Worm (Caenorhabditis elegans) whole organism, young adult: ENCODE results near the gene gpx-5.
A peak's percentile ranks its signal among the peaks of the same experiment; 100 is the strongest.

Experiments used
- B0035.1 ChIP-seq: sonication (generic microtip); optimal IDR thresholded peaks from 2 replicates; lab custom pipeline; 2016; ENCODE audit warnings: missing genetic modification characterization, mild to moderate bottlenecking, missing compliant biosample characterization, missing genotype, missing genetic modification reagents
- B0336.3 ChIP-seq: fragments of 200-800 bp; sonication (Bioruptor generic); IDR thresholded peaks from 2 replicates; pipeline ENCODE4 v1.3.6; 2022; ENCODE audit warnings: missing genetic modification characterization, missing compliant biosample characterization
- C17E4.6 ChIP-seq: fragments of 200-800 bp; sonication (Bioruptor generic); IDR thresholded peaks from 2 replicates; pipeline ENCODE4 v1.3.6; 2022; ENCODE audit warnings: missing genetic modification reagents, missing genetic modification characterization, missing compliant biosample characterization
- D2030.7 ChIP-seq: fragments of 200-800 bp; sonication (Bioruptor generic); IDR thresholded peaks from 2 replicates; pipeline ENCODE4 v1.3.6; 2022; ENCODE audit warnings: missing genetic modification reagents, missing genetic modification characterization, missing compliant biosample characterization
- F22D6.2 ChIP-seq: sonication (generic microtip); optimal IDR thresholded peaks from 2 replicates; lab custom pipeline; 2016; ENCODE audit warnings: mild to moderate bottlenecking, missing genetic modification characterization, missing compliant biosample characterization
- F23B12.7 ChIP-seq: sonication (generic microtip); optimal IDR thresholded peaks from 2 replicates; lab custom pipeline; 2017; ENCODE audit warnings: missing genetic modification characterization, mild to moderate bottlenecking, missing compliant biosample characterization, antibody characterized with exemption, moderate library complexity; ENCODE audit not compliant: insufficient read depth
- F52B5.7 ChIP-seq: sonication (generic microtip); optimal IDR thresholded peaks from 2 replicates; lab custom pipeline; 2016; ENCODE audit warnings: mild to moderate bottlenecking, missing genetic modification characterization, missing compliant biosample characterization
- F57C9.4 ChIP-seq: sonication (generic microtip); optimal IDR thresholded peaks from 2 replicates; lab custom pipeline; 2017; ENCODE audit warnings: mild to moderate bottlenecking, missing genetic modification characterization, missing compliant biosample characterization
- T07F8.4 ChIP-seq: sonication (generic microtip); optimal IDR thresholded peaks from 2 replicates; lab custom pipeline; 2016; ENCODE audit warnings: mild to moderate bottlenecking, missing genetic modification characterization, moderate library complexity, missing compliant biosample characterization
- Y56A3A.18 ChIP-seq: fragments of 200-800 bp; sonication (Bioruptor generic); IDR thresholded peaks from 2 replicates; pipeline ENCODE4 v1.3.6; 2022; ENCODE audit warnings: missing genetic modification reagents, missing genetic modification characterization, missing compliant biosample characterization
- Y67H2A.10 ChIP-seq: fragments of 200-800 bp; sonication (Bioruptor generic); conservative IDR thresholded peaks from 2 replicates; pipeline ENCODE4 v1.3.6; 2022; ENCODE audit warnings: missing genetic modification reagents, missing genetic modification characterization, missing compliant biosample characterization
- Y95B8A.8 ChIP-seq: fragments of 200-800 bp; sonication (Bioruptor generic); IDR thresholded peaks from 2 replicates; pipeline ENCODE4 v1.3.6; 2022; ENCODE audit warnings: missing genetic modification reagents, missing genetic modification characterization, missing compliant biosample characterization
- ZK185.1 ChIP-seq: sonication (generic microtip); optimal IDR thresholded peaks from 2 replicates; lab custom pipeline; 2016; ENCODE audit warnings: mild to moderate bottlenecking, missing genetic modification characterization, missing compliant biosample characterization; ENCODE audit not compliant: poor library complexity, severe bottlenecking
- akir-1 ChIP-seq: fragments of 200-800 bp; sonication (Bioruptor generic); optimal IDR thresholded peaks from 2 replicates; lab custom pipeline; 2018; ENCODE audit warnings: mild to moderate bottlenecking, missing genetic modification characterization, moderate library complexity, missing compliant biosample characterization
- aptf-2 ChIP-seq: fragments of 200-800 bp; sonication (Bioruptor generic); conservative IDR thresholded peaks from 2 replicates; pipeline ENCODE4 v1.3.6; 2022; ENCODE audit warnings: missing genetic modification reagents, missing genetic modification characterization, missing compliant biosample characterization
- athp-1 ChIP-seq: sonication (generic microtip); optimal IDR thresholded peaks from 2 replicates; lab custom pipeline; 2017; ENCODE audit warnings: mild to moderate bottlenecking, missing genetic modification characterization, missing compliant biosample characterization
- attf-5 ChIP-seq: fragments of 200-800 bp; sonication (Bioruptor generic); optimal IDR thresholded peaks from 2 replicates; lab custom pipeline; 2018; ENCODE audit warnings: mild to moderate bottlenecking, missing genetic modification characterization, missing compliant biosample characterization
- attf-6 ChIP-seq: fragments of 200-800 bp; sonication (Bioruptor generic); IDR thresholded peaks from 2 replicates; pipeline ENCODE4 v1.3.6; 2022; ENCODE audit warnings: missing genetic modification reagents, missing genetic modification characterization, missing compliant biosample characterization
- bed-1 ChIP-seq: fragments of 200-800 bp; sonication (Bioruptor generic); IDR thresholded peaks from 2 replicates; pipeline ENCODE4 v1.3.6; 2022; ENCODE audit warnings: missing genetic modification reagents, missing genetic modification characterization, missing compliant biosample characterization
- ceh-27 ChIP-seq: fragments of 200-800 bp; sonication (Bioruptor generic); optimal IDR thresholded peaks from 2 replicates; lab custom pipeline; 2018; ENCODE audit warnings: mild to moderate bottlenecking, missing genetic modification characterization, moderate library complexity, missing compliant biosample characterization
- ceh-91 ChIP-seq: fragments of 200-800 bp; sonication (Bioruptor generic); IDR thresholded peaks from 2 replicates; pipeline ENCODE4 v1.3.6; 2022; ENCODE audit warnings: missing genetic modification reagents, missing genetic modification characterization, missing compliant biosample characterization
- chd-7 ChIP-seq: sonication (generic microtip); optimal IDR thresholded peaks from 2 replicates; lab custom pipeline; 2016; ENCODE audit warnings: mild to moderate bottlenecking, missing genetic modification characterization, moderate library complexity, missing compliant biosample characterization
- dpff-1 ChIP-seq: sonication (generic microtip); optimal IDR thresholded peaks from 2 replicates; lab custom pipeline; 2017; ENCODE audit warnings: mild to moderate bottlenecking, missing genetic modification characterization, missing compliant biosample characterization
- egl-18 ChIP-seq: fragments of 200-800 bp; sonication (Bioruptor generic); IDR thresholded peaks from 2 replicates; pipeline ENCODE4 v1.3.6; 2022; ENCODE audit warnings: missing genetic modification reagents, missing genetic modification characterization, missing compliant biosample characterization
- hmg-1.2 ChIP-seq: fragments of 200-800 bp; sonication (Bioruptor generic); IDR thresholded peaks from 2 replicates; pipeline ENCODE4 v1.3.6; 2022; ENCODE audit warnings: missing genetic modification reagents, missing genetic modification characterization, missing compliant biosample characterization
- hrde-1 ChIP-seq: sonication (generic microtip); optimal IDR thresholded peaks from 2 replicates; lab custom pipeline; 2016; ENCODE audit warnings: missing genetic modification characterization, mild to moderate bottlenecking, missing compliant biosample characterization, moderate library complexity, missing genotype, missing genetic modification reagents, borderline replicate concordance
- lag-1 ChIP-seq: fragments of 200-800 bp; sonication (Bioruptor generic); IDR thresholded peaks from 2 replicates; pipeline ENCODE4 v1.3.6; 2022; ENCODE audit warnings: missing genetic modification reagents, missing genetic modification characterization, missing compliant biosample characterization
- lin-26 ChIP-seq: fragments of 200-800 bp; sonication (Bioruptor generic); IDR thresholded peaks from 2 replicates; pipeline ENCODE4 v1.3.6; 2022; ENCODE audit warnings: missing genetic modification reagents, missing genetic modification characterization, missing compliant biosample characterization
- lin-35 ChIP-seq, 3 experiments: fragments of 150-350 bp in 2 of 3; sonication (generic microtip) in 1 of 3; optimal IDR thresholded peaks; 2 replicates each; lab custom pipeline; 2014 to 2018; ENCODE audit warnings: missing biosample characterization in 3 of 3, missing genetic modification characterization in 3 of 3, missing genetic modification reagents in 3 of 3
- lin-40 ChIP-seq: sonication (generic microtip); optimal IDR thresholded peaks from 2 replicates; lab custom pipeline; 2016; ENCODE audit warnings: missing genetic modification characterization, mild to moderate bottlenecking, missing compliant biosample characterization, missing genotype, missing genetic modification reagents
- lin-54 ChIP-seq: fragments of 200-800 bp; sonication (Bioruptor generic); optimal IDR thresholded peaks from 2 replicates; lab custom pipeline; 2018; ENCODE audit warnings: mild to moderate bottlenecking, missing genetic modification characterization, missing compliant biosample characterization
- lir-1 ChIP-seq: fragments of 200-800 bp; sonication (Bioruptor generic); conservative IDR thresholded peaks from 2 replicates; pipeline ENCODE4 v1.3.6; 2022; ENCODE audit warnings: missing genetic modification reagents, missing genetic modification characterization, missing compliant biosample characterization
- lsy-27 ChIP-seq: sonication (generic microtip); optimal IDR thresholded peaks from 2 replicates; lab custom pipeline; 2017; ENCODE audit warnings: missing genetic modification characterization, mild to moderate bottlenecking, missing compliant biosample characterization, antibody characterized with exemption, missing genotype, borderline replicate concordance; ENCODE audit not compliant: insufficient read depth
- madf-6 ChIP-seq: fragments of 200-800 bp; sonication (Bioruptor generic); IDR thresholded peaks from 2 replicates; pipeline ENCODE4 v1.3.6; 2022; ENCODE audit warnings: missing genetic modification reagents, missing genetic modification characterization, missing compliant biosample characterization
- mel-28 ChIP-seq: sonication (generic microtip); optimal IDR thresholded peaks from 2 replicates; lab custom pipeline; 2016; ENCODE audit warnings: borderline replicate concordance, mild to moderate bottlenecking, missing genetic modification characterization, missing compliant biosample characterization
- nfyb-1 ChIP-seq: fragments of 200-800 bp; sonication (Bioruptor generic); IDR thresholded peaks from 2 replicates; pipeline ENCODE4 v1.3.6; 2022; ENCODE audit warnings: missing genetic modification reagents, missing genetic modification characterization, missing compliant biosample characterization
- nhr-179 ChIP-seq: sonication (generic microtip); optimal IDR thresholded peaks from 2 replicates; lab custom pipeline; 2016; ENCODE audit warnings: mild to moderate bottlenecking, missing genetic modification characterization, missing compliant biosample characterization
- pbrm-1 ChIP-seq: fragments of 200-800 bp; sonication (Bioruptor generic); IDR thresholded peaks from 2 replicates; pipeline ENCODE4 v1.3.6; 2022; ENCODE audit warnings: missing genetic modification reagents, missing genetic modification characterization, missing compliant biosample characterization
- rcor-1 ChIP-seq: fragments of 200-800 bp; sonication (Bioruptor generic); IDR thresholded peaks from 2 replicates; pipeline ENCODE4 v1.3.6; 2022; ENCODE audit warnings: missing genetic modification reagents, missing genetic modification characterization, missing compliant biosample characterization
- sea-2 ChIP-seq: fragments of 200-800 bp; sonication (Bioruptor generic); IDR thresholded peaks from 2 replicates; pipeline ENCODE4 v1.3.6; 2022; ENCODE audit warnings: missing genetic modification characterization, missing compliant biosample characterization
- snpc-1.3 ChIP-seq: sonication (generic microtip); optimal IDR thresholded peaks from 2 replicates; lab custom pipeline; 2017; ENCODE audit warnings: missing genetic modification characterization, mild to moderate bottlenecking, missing compliant biosample characterization, antibody characterized with exemption, moderate library complexity, missing genotype, missing genetic modification reagents; ENCODE audit not compliant: insufficient read depth
- tbx-9 ChIP-seq: sonication (generic microtip); optimal IDR thresholded peaks from 2 replicates; lab custom pipeline; 2016; ENCODE audit warnings: borderline replicate concordance, missing genetic modification characterization, inconsistent platforms, missing compliant biosample characterization
- zfh-2 ChIP-seq: fragments of 200-800 bp; sonication (Bioruptor generic); conservative IDR thresholded peaks from 2 replicates; pipeline ENCODE4 v1.3.6; 2022; ENCODE audit warnings: missing genetic modification reagents, missing genetic modification characterization, missing compliant biosample characterization
- ztf-28 ChIP-seq: fragments of 200-800 bp; sonication (Bioruptor generic); IDR thresholded peaks from 2 replicates; pipeline ENCODE4 v1.3.6; 2022; ENCODE audit warnings: missing genetic modification reagents, missing genetic modification characterization, missing compliant biosample characterization
- ztf-3 ChIP-seq: fragments of 200-800 bp; sonication (Bioruptor generic); optimal IDR thresholded peaks from 2 replicates; lab custom pipeline; 2018; ENCODE audit warnings: mild to moderate bottlenecking, missing genetic modification characterization, missing compliant biosample characterization
- ztf-6 ChIP-seq: fragments of 200-800 bp; sonication (Bioruptor generic); IDR thresholded peaks from 2 replicates; pipeline ENCODE4 v1.3.6; 2022; ENCODE audit warnings: missing genetic modification reagents, missing genetic modification characterization, missing compliant biosample characterization

gpx-5 gene

ce11 chrX:9556038-9556437, 28.4 kb upstream of the gpx-5 start (continued):
- no peak for TF ChIP-seq F23B12.7 (tag; lab: Kevin White, UChicago)

DNA sequence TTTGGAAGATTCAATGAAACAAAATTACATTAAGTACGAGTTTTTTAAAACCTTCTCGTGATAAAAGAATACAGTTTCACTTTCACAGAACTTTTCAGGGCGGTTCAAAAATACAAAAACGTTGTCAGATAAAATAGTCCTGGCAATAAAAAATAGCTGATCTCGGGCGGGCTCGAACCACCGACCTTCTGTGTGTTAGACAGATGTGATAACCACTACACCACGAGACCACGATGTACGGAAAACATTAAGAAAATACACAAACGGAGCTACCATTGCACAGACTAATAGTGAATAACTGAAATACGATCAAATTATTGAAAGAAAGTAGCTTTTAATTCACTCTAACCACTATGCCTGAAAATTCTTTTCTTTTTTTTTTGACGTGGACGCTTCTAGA, 23.5 kb upstream of the gpx-5 start:
- TF ChIP-seq lin-40 (tag; lab: Kevin White, UChicago) (peak; percentile 9), hmg-1.2 (peak; percentile 55), F22D6.2 (no peak), rcor-1 (GFP tag; lab: Robert Waterston, UW) (peak; percentile 60), ztf-6 (GFP tag; lab: Robert Waterston, UW) (0 out of 2 replicates have a peak, but pooled peaks have one; percentile 79), nfyb-1 (GFP tag; lab: Robert Waterston, UW) (no peak; the same call in 1 of the 2 replicates), chd-7 (tag; lab: Kevin White, UChicago) (peak; percentile 63), attf-5 (GFP tag; lab: Kevin White, UChicago) (no peak), zfh-2 (GFP tag; lab: Robert Waterston, UW) (no peak), dpff-1 (tag; lab: Kevin White, UChicago) (no peak), attf-6 (GFP tag; lab: Robert Waterston, UW) (no peak), hrde-1 (tag; lab: Kevin White, UChicago) (no peak), athp-1 (tag; lab: Kevin White, UChicago) (no peak), ZK185.1 (tag; lab: Kevin White, UChicago) (no peak), bed-1 (GFP tag; lab: Robert Waterston, UW) (no peak), B0035.1 (tag; lab: Kevin White, UChicago) (no peak), madf-6 (GFP tag; lab: Robert Waterston, UW) (no peak), ceh-91 (GFP tag; lab: Robert Waterston, UW) (no peak), sea-2 (GFP tag; lab: Robert Waterston, UW) (no peak), lin-35 (GFP tag; optimal IDR thresholded peaks at IDR 0.05; lab: Kevin White, UChicago) (no peak), tbx-9 (tag; lab: Kevin White, UChicago) (no peak), nhr-179 (tag; lab: Kevin White, UChicago) (no peak), B0336.3 (GFP tag; lab: Robert Waterston, UW) (0 out of 2 replicates have a peak, but pooled peaks have one; percentile 45), T07F8.4 (no peak), F57C9.4 (no peak), akir-1 (GFP tag; lab: Kevin White, UChicago) (no peak), Y67H2A.10 (peak; percentile 20; the same call in 1 of the 2 replicates), lir-1 (no peak), mel-28 (no peak), Y56A3A.18 (peak; percentile 63; the same call in 1 of the 2 replicates), C17E4.6 (GFP tag; lab: Robert Waterston, UW) (no peak), ztf-3 (GFP tag; lab: Kevin White, UChicago) (no peak), aptf-2 (GFP tag; lab: Robert Waterston, UW) (no peak), snpc-1.3 (tag; lab: Kevin White, UChicago) (peak; percentile 39), lsy-27 (tag; lab: Kevin White, UChicago) (no peak), pbrm-1 (peak; percentile 79), Y95B8A.8 (GFP tag; lab: Robert Waterston, UW) (no peak), lin-26 (GFP tag; lab: Robert Waterston, UW) (peak; percentile 82), lin-54 (GFP tag; lab: Kevin White, UChicago) (peak; percentile 48), F52B5.7 (tag; lab: Kevin White, UChicago) (peak; percentile 54), lag-1 (GFP tag; lab: Robert Waterston, UW) (no peak), ceh-27 (GFP tag; lab: Kevin White, UChicago) (no peak), D2030.7 (GFP tag; lab: Robert Waterston, UW) (peak; percentile 57), ztf-28 (no peak), egl-18 (GFP tag; lab: Robert Waterston, UW) (no peak)
